Worm (Caenorhabditis elegans): ENCODE data around the gene C55A1.4.
"Not testable (repeated sequence)": the region's sequence is repeated elsewhere in the genome, so short reads cannot be mapped to it uniquely, and the experiment has no call there.

ce11 chrV:15599762-15600161 is 43.3 kb downstream of the C55A1.4 start, which contains the start of gene B0391.14:
- not testable (repeated sequence) for TF ChIP-seq him-1, dao-5, W03F9.2 (tag; optimal IDR thresholded peaks at IDR 0.05)
